Fruit fly (Drosophila melanogaster) whole organism, pupa: ENCODE results near the gene Trpgamma.

ENCODE experiments used
- CG10348 ChIP-seq: fragments of 200-800 bp; sonication (Bioruptor generic); IDR thresholded peaks from 2 replicates; pipeline ENCODE4 v1.3.6; 2022; ENCODE audit warnings: missing biosample characterization, missing genetic modification characterization
- CG12605 ChIP-seq: fragments of 200-800 bp; sonication (Bioruptor generic); IDR thresholded peaks from 2 replicates; pipeline ENCODE4 v1.3.6; 2022; ENCODE audit warnings: missing biosample characterization, missing genetic modification characterization
- CG13204 ChIP-seq: fragments of 200-800 bp; sonication (Bioruptor generic); optimal IDR thresholded peaks from 2 replicates; lab custom pipeline; 2018; ENCODE audit warnings: missing biosample characterization, mild to moderate bottlenecking, missing genetic modification characterization, moderate library complexity
- CG14655 ChIP-seq: fragments of 200-800 bp; sonication (Bioruptor generic); optimal IDR thresholded peaks from 3 replicates; lab custom pipeline; 2017; ENCODE audit warnings: mild to moderate bottlenecking, missing biosample characterization, missing genetic modification reagents, missing genetic modification characterization
- CG15710 ChIP-seq: fragments of 200-800 bp; sonication (Bioruptor generic); optimal IDR thresholded peaks from 2 replicates; lab custom pipeline; 2018; ENCODE audit warnings: missing biosample characterization, mild to moderate bottlenecking, missing genetic modification characterization, moderate library complexity
- CG17806 ChIP-seq: fragments of 200-800 bp; sonication (Bioruptor generic); optimal IDR thresholded peaks from 2 replicates; lab custom pipeline; 2018; ENCODE audit warnings: missing biosample characterization, mild to moderate bottlenecking, missing genetic modification characterization, moderate library complexity
- CG32121 ChIP-seq: fragments of 200-800 bp; sonication (Bioruptor generic); IDR thresholded peaks from 2 replicates; pipeline ENCODE4 v1.3.6; 2022; ENCODE audit warnings: missing biosample characterization, missing genetic modification characterization
- CG34367 ChIP-seq: fragments of 200-800 bp; sonication (Bioruptor generic); optimal IDR thresholded peaks from 2 replicates; lab custom pipeline; 2018; ENCODE audit warnings: missing biosample characterization, mild to moderate bottlenecking, missing genetic modification characterization
- CG4496 ChIP-seq: fragments of 200-800 bp; sonication (Bioruptor generic); IDR thresholded peaks from 3 replicates; pipeline ENCODE4 v1.3.6; 2022; ENCODE audit warnings: missing biosample characterization, missing genetic modification characterization
- CG8159 ChIP-seq: fragments of 200-800 bp; sonication (Bioruptor generic); optimal IDR thresholded peaks from 3 replicates; lab custom pipeline; 2018; ENCODE audit warnings: missing biosample characterization, mild to moderate bottlenecking, missing genetic modification characterization, moderate library complexity
- CG8301 ChIP-seq: fragments of 200-800 bp; sonication (Bioruptor generic); optimal IDR thresholded peaks from 2 replicates; lab custom pipeline; 2018; ENCODE audit warnings: missing biosample characterization, mild to moderate bottlenecking, missing genetic modification characterization
- CG9948 ChIP-seq: fragments of 200-800 bp; sonication (Bioruptor generic); optimal IDR thresholded peaks from 2 replicates; lab custom pipeline; 2018; ENCODE audit warnings: missing biosample characterization, mild to moderate bottlenecking, missing genetic modification characterization, moderate library complexity
- D1 ChIP-seq: fragments of 200-800 bp; sonication (Bioruptor generic); optimal IDR thresholded peaks from 2 replicates; lab custom pipeline; 2018; ENCODE audit warnings: missing biosample characterization, mild to moderate bottlenecking, missing genetic modification characterization, moderate library complexity
- EcR ChIP-seq: fragments of 200-800 bp; sonication (Bioruptor generic); optimal IDR thresholded peaks from 3 replicates; lab custom pipeline; 2019; ENCODE audit warnings: missing biosample characterization, missing genetic modification characterization, mild to moderate bottlenecking, moderate library complexity, missing genetic modification reagents
- Ets98B ChIP-seq: fragments of 200-800 bp; sonication (Bioruptor generic); IDR thresholded peaks from 2 replicates; pipeline ENCODE4 v1.3.6; 2022; ENCODE audit warnings: missing biosample characterization, missing genetic modification characterization
- Pif1A ChIP-seq: fragments of 200-800 bp; sonication (Bioruptor generic); optimal IDR thresholded peaks from 3 replicates; lab custom pipeline; 2016; ENCODE audit warnings: missing biosample characterization, missing genetic modification characterization
- Pif1B ChIP-seq: fragments of 200-800 bp; sonication (Bioruptor generic); optimal IDR thresholded peaks from 3 replicates; lab custom pipeline; 2016; ENCODE audit warnings: missing biosample characterization, missing genetic modification characterization
- Snoo ChIP-seq: fragments of 200-800 bp; sonication (Bioruptor generic); optimal IDR thresholded peaks from 3 replicates; lab custom pipeline; 2017; ENCODE audit warnings: missing biosample characterization, mild to moderate bottlenecking, missing genetic modification characterization, inconsistent platforms
- fd96Ca ChIP-seq: fragments of 200-800 bp; sonication (Bioruptor generic); IDR thresholded peaks from 3 replicates; pipeline ENCODE4 v1.3.6; 2022; ENCODE audit warnings: missing biosample characterization, missing genetic modification characterization
- gl ChIP-seq: fragments of 200-800 bp; sonication (Bioruptor generic); optimal IDR thresholded peaks from 2 replicates; lab custom pipeline; 2018; ENCODE audit warnings: missing biosample characterization, mild to moderate bottlenecking, missing genetic modification characterization
- rn ChIP-seq: fragments of 200-800 bp; sonication (Bioruptor generic); IDR thresholded peaks from 2 replicates; pipeline ENCODE4 v1.3.6; 2022; ENCODE audit warnings: missing biosample characterization, missing genetic modification characterization

Trpgamma gene

dm6 chr2L:16703008-16703510 lies 26.6 kb upstream of the Trpgamma start:
- no peak for TF ChIP-seq CG8301 (tag; lab: Kevin White, UChicago)
- TF ChIP-seq CG17806 (tag; lab: Kevin White, UChicago) = no peak
- TF ChIP-seq rn (GFP tag; lab: Robert Waterston, UW) = no peak
- no peak for TF ChIP-seq fd96Ca (GFP tag; lab: Robert Waterston, UW)
- TF ChIP-seq CG13204 (GFP tag; lab: Kevin White, UChicago) = no peak
- TF ChIP-seq CG14655 (GFP tag; lab: Kevin White, UChicago) = no peak
- no peak for TF ChIP-seq gl (tag; lab: Kevin White, UChicago)
- no peak for TF ChIP-seq EcR (GFP tag; lab: Kevin White, UChicago)
- TF ChIP-seq Snoo (tag; lab: Kevin White, UChicago) = no peak
- no peak for TF ChIP-seq CG15710 (tag; lab: Kevin White, UChicago)
- no peak for TF ChIP-seq CG10348
- no peak for TF ChIP-seq D1 (tag; lab: Kevin White, UChicago)
- TF ChIP-seq CG12605 (GFP tag; lab: Robert Waterston, UW) = no peak
- TF ChIP-seq CG9948 (tag; lab: Kevin White, UChicago) = no peak
- no peak for TF ChIP-seq Pif1A (GFP tag; lab: Kevin White, UChicago)
- no peak for TF ChIP-seq CG34367
- TF ChIP-seq CG32121 (GFP tag; lab: Robert Waterston, UW) = no peak
- TF ChIP-seq Ets98B (GFP tag; lab: Robert Waterston, UW) = no peak
- no peak for TF ChIP-seq CG4496 (GFP tag; lab: Robert Waterston, UW)
- TF ChIP-seq, all 21 proteins: peak for 0

dm6 chr2L:16690619-16690908 lies 14.1 kb upstream of the Trpgamma start:
- no peak for TF ChIP-seq CG8301 (tag; lab: Kevin White, UChicago)
- no peak for TF ChIP-seq Pif1B (GFP tag; lab: Kevin White, UChicago)
- TF ChIP-seq Pif1A (GFP tag; lab: Kevin White, UChicago) = no peak
- TF ChIP-seq CG8159 (tag; lab: Kevin White, UChicago) = no peak
- no peak for TF ChIP-seq CG13204 (GFP tag; lab: Kevin White, UChicago)
- TF ChIP-seq fd96Ca (GFP tag; lab: Robert Waterston, UW) = no peak
- no peak for TF ChIP-seq CG10348
- TF ChIP-seq CG14655 (GFP tag; lab: Kevin White, UChicago) = no peak
- TF ChIP-seq CG4496 (GFP tag; lab: Robert Waterston, UW) = no peak
- no peak for TF ChIP-seq CG32121 (GFP tag; lab: Robert Waterston, UW)
- TF ChIP-seq Ets98B (GFP tag; lab: Robert Waterston, UW) = no peak
- TF ChIP-seq, all 21 proteins: peak for 0

dm6 chr2L:16689800-16690618 lies 13.5 kb upstream of the Trpgamma start:
- TF ChIP-seq gl (tag; lab: Kevin White, UChicago) (no peak), CG10348 (no peak), CG34367 (peak; percentile 38), CG15710 (tag; lab: Kevin White, UChicago) (peak; percentile 57), fd96Ca (GFP tag; lab: Robert Waterston, UW) (0 out of 3 replicates have a peak, but pooled peaks have one; percentile 59), rn (GFP tag; lab: Robert Waterston, UW) (no peak), CG32121 (GFP tag; lab: Robert Waterston, UW) (no peak), Pif1A (GFP tag; lab: Kevin White, UChicago) (peak; percentile 61), CG9948 (tag; lab: Kevin White, UChicago) (peak; percentile 55), CG8301 (tag; lab: Kevin White, UChicago) (peak; percentile 22), CG14655 (GFP tag; lab: Kevin White, UChicago) (peak; percentile 44), Snoo (tag; lab: Kevin White, UChicago) (peak; percentile 34), CG8159 (tag; lab: Kevin White, UChicago) (peak; percentile 20), Pif1B (GFP tag; lab: Kevin White, UChicago) (peak; percentile 8)
- TF ChIP-seq, all 21 proteins: peak for 10

- TF ChIP-seq CG9948 (tag; lab: Kevin White, UChicago) (peak; percentile 77), Ets98B (GFP tag; lab: Robert Waterston, UW) (0 out of 2 replicates have a peak, but pooled peaks have one; percentile 8), EcR (GFP tag; lab: Kevin White, UChicago) (peak; percentile 25), CG34367 (peak; percentile 77), CG4496 (GFP tag; lab: Robert Waterston, UW) (0 out of 3 replicates have a peak, but pooled peaks have one; percentile 35), CG12605 (GFP tag; lab: Robert Waterston, UW) (peak; percentile 61; the same call in 1 of the 2 replicates), CG10348 (no peak), gl (tag; lab: Kevin White, UChicago) (no peak), rn (GFP tag; lab: Robert Waterston, UW) (no peak), Pif1A (GFP tag; lab: Kevin White, UChicago) (peak; percentile 78), D1 (tag; lab: Kevin White, UChicago) (peak; percentile 42), CG8159 (tag; lab: Kevin White, UChicago) (peak; percentile 76), CG32121 (GFP tag; lab: Robert Waterston, UW) (peak; percentile 46; the same call in 1 of the 2 replicates), Pif1B (GFP tag; lab: Kevin White, UChicago) (peak; percentile 46), CG15710 (tag; lab: Kevin White, UChicago) (peak; percentile 77), CG8301 (tag; lab: Kevin White, UChicago) (peak; percentile 62), CG13204 (GFP tag; lab: Kevin White, UChicago) (peak; percentile 63), fd96Ca (GFP tag; lab: Robert Waterston, UW) (no peak), Snoo (tag; lab: Kevin White, UChicago) (no peak), CG14655 (GFP tag; lab: Kevin White, UChicago) (peak; percentile 77), CG17806 (tag; lab: Kevin White, UChicago) (peak; percentile 67)
- TF ChIP-seq, all 21 proteins: peak for 16
Observed at dm6 chr2L:16687863-16688262, 11.4 kb upstream of the Trpgamma start.
